Fruit fly (Drosophila melanogaster) whole organism, embryonic: ENCODE data around the gene CG7878.

Source experiments
- Adf1 ChIP-seq: fragments of 200-800 bp; sonication (Bioruptor generic); IDR thresholded peaks from 2 replicates; pipeline ENCODE4 v1.3.6; 2022; ENCODE audit warnings: missing biosample characterization, missing genetic modification characterization
- Aef1 ChIP-seq: fragments of 200-800 bp; sonication (Bioruptor generic); IDR thresholded peaks from 3 replicates; pipeline ENCODE4 v1.3.6; 2022; ENCODE audit warnings: missing biosample characterization, missing genetic modification characterization
- CG10959 ChIP-seq: fragments of 200-800 bp; sonication (Bioruptor generic); IDR thresholded peaks from 2 replicates; pipeline ENCODE4 v1.3.6; 2022; ENCODE audit warnings: missing biosample characterization, missing genetic modification characterization
- CG10979 ChIP-seq: fragments of 200-800 bp; sonication (Bioruptor generic); optimal IDR thresholded peaks from 2 replicates; lab custom pipeline; 2018; ENCODE audit warnings: missing biosample characterization, mild to moderate bottlenecking, missing genetic modification characterization, moderate library complexity
- CG11085 ChIP-seq: fragments of 200-800 bp; sonication (Bioruptor generic); IDR thresholded peaks from 2 replicates; pipeline ENCODE4 v1.3.6; 2022; ENCODE audit warnings: missing biosample characterization, missing genetic modification characterization
- CG12071 ChIP-seq: fragments of 200-800 bp; sonication (Bioruptor generic); optimal IDR thresholded peaks from 3 replicates; lab custom pipeline; 2018; ENCODE audit warnings: missing biosample characterization, mild to moderate bottlenecking, missing genetic modification characterization
- CG12104 ChIP-seq: fragments of 200-800 bp; sonication (Bioruptor generic); optimal IDR thresholded peaks from 3 replicates; lab custom pipeline; 2016; ENCODE audit warnings: missing biosample characterization, missing genetic modification characterization
- CG13296 ChIP-seq: fragments of 200-800 bp; sonication (Bioruptor generic); optimal IDR thresholded peaks from 3 replicates; lab custom pipeline; 2018; ENCODE audit warnings: missing biosample characterization, mild to moderate bottlenecking, missing genetic modification characterization
- CG14050 ChIP-seq: fragments of 200-800 bp; sonication (Bioruptor generic); IDR thresholded peaks from 3 replicates; pipeline ENCODE4 v1.3.6; 2022; ENCODE audit warnings: missing biosample characterization, missing genetic modification characterization
- CG14860 ChIP-seq: fragments of 200-800 bp; sonication (Bioruptor generic); IDR thresholded peaks from 3 replicates; pipeline ENCODE4 v1.3.6; 2022; ENCODE audit warnings: missing biosample characterization, missing genetic modification characterization; ENCODE audit not compliant: partially characterized antibody
- CG15073 ChIP-seq: fragments of 200-800 bp; sonication (Bioruptor generic); optimal IDR thresholded peaks from 2 replicates; lab custom pipeline; 2016; ENCODE audit warnings: missing biosample characterization, missing genetic modification characterization
- CG15514 ChIP-seq: fragments of 200-800 bp; sonication (Bioruptor generic); optimal IDR thresholded peaks from 3 replicates; lab custom pipeline; 2017; ENCODE audit warnings: missing biosample characterization, missing genetic modification characterization, mild to moderate bottlenecking, moderate library complexity, missing genetic modification reagents
- CG15601 ChIP-seq: fragments of 200-800 bp; sonication (Bioruptor generic); optimal IDR thresholded peaks from 3 replicates; lab custom pipeline; 2019; ENCODE audit warnings: missing biosample characterization, mild to moderate bottlenecking, missing genetic modification characterization, moderate library complexity
- CG1603 ChIP-seq: fragments of 200-800 bp; sonication (Bioruptor generic); optimal IDR thresholded peaks from 2 replicates; lab custom pipeline; 2019; ENCODE audit warnings: missing biosample characterization, mild to moderate bottlenecking, missing genetic modification characterization, moderate library complexity
- CG16813 ChIP-seq: fragments of 200-800 bp; sonication (Bioruptor generic); IDR thresholded peaks from 3 replicates; pipeline ENCODE4 v1.3.6; 2022; ENCODE audit warnings: missing biosample characterization, missing genetic modification characterization; ENCODE audit not compliant: partially characterized antibody
- CG18011 ChIP-seq: fragments of 200-800 bp; sonication (Bioruptor generic); optimal IDR thresholded peaks from 2 replicates; lab custom pipeline; 2017; ENCODE audit warnings: missing biosample characterization, missing genetic modification characterization, mild to moderate bottlenecking, moderate library complexity, missing genotype
- CG18599 ChIP-seq: fragments of 200-800 bp; sonication (Bioruptor generic); optimal IDR thresholded peaks from 3 replicates; lab custom pipeline; 2017; ENCODE audit warnings: missing biosample characterization, missing genetic modification characterization, mild to moderate bottlenecking, moderate library complexity, missing genetic modification reagents
- CG2120 ChIP-seq: fragments of 200-800 bp; sonication (Bioruptor generic); optimal IDR thresholded peaks from 3 replicates; lab custom pipeline; 2016; ENCODE audit warnings: missing biosample characterization, missing genetic modification characterization
- CG32772 ChIP-seq: fragments of 200-800 bp; sonication (Bioruptor generic); IDR thresholded peaks from 2 replicates; pipeline ENCODE4 v1.3.6; 2022; ENCODE audit warnings: missing biosample characterization, missing genetic modification characterization
- CG34422 ChIP-seq: fragments of 200-800 bp; sonication (Bioruptor generic); IDR thresholded peaks from 3 replicates; pipeline ENCODE4 v1.3.6; 2022; ENCODE audit warnings: missing biosample characterization, missing genetic modification characterization
- CG4707 ChIP-seq: fragments of 200-800 bp; sonication (Bioruptor generic); optimal IDR thresholded peaks from 2 replicates; lab custom pipeline; 2018; ENCODE audit warnings: missing biosample characterization, mild to moderate bottlenecking, missing genetic modification characterization, moderate library complexity
- CG5245 ChIP-seq: fragments of 200-800 bp; sonication (Bioruptor generic); optimal IDR thresholded peaks from 3 replicates; lab custom pipeline; 2016; ENCODE audit warnings: missing biosample characterization, missing genetic modification characterization
- CG5953 ChIP-seq: fragments of 200-800 bp; sonication (Bioruptor generic); IDR thresholded peaks from 2 replicates; pipeline ENCODE4 v1.3.6; 2022; ENCODE audit warnings: missing biosample characterization, missing genetic modification characterization
- CG6654 ChIP-seq: fragments of 200-800 bp; sonication (Bioruptor generic); optimal IDR thresholded peaks from 2 replicates; lab custom pipeline; 2017; ENCODE audit warnings: missing biosample characterization, mild to moderate bottlenecking, missing genetic modification characterization
- CG7786 ChIP-seq: fragments of 200-800 bp; sonication (Bioruptor generic); optimal IDR thresholded peaks from 2 replicates; lab custom pipeline; 2016; ENCODE audit warnings: missing biosample characterization, missing genetic modification characterization
- D19B ChIP-seq: fragments of 200-800 bp; sonication (Bioruptor generic); optimal IDR thresholded peaks from 2 replicates; lab custom pipeline; 2017; ENCODE audit warnings: missing biosample characterization, mild to moderate bottlenecking, missing genetic modification characterization
- H2.0 ChIP-seq: fragments of 200-800 bp; sonication (Bioruptor generic); IDR thresholded peaks from 2 replicates; pipeline ENCODE4 v1.3.6; 2022; ENCODE audit warnings: missing biosample characterization, missing genetic modification characterization
- HmgZ ChIP-seq: fragments of 200-800 bp; sonication (Bioruptor generic); optimal IDR thresholded peaks from 2 replicates; lab custom pipeline; 2018; ENCODE audit warnings: missing biosample characterization, mild to moderate bottlenecking, missing genetic modification characterization
- Hr3 ChIP-seq: fragments of 200-800 bp; sonication (Bioruptor generic); optimal IDR thresholded peaks from 3 replicates; lab custom pipeline; 2016; ENCODE audit warnings: missing biosample characterization, missing genetic modification characterization
- MESR4 ChIP-seq: fragments of 200-800 bp; sonication (Bioruptor generic); optimal IDR thresholded peaks from 2 replicates; lab custom pipeline; 2018; ENCODE audit warnings: missing biosample characterization, mild to moderate bottlenecking, missing genetic modification characterization, moderate library complexity
- Med ChIP-seq: fragments of 200-800 bp; sonication (Bioruptor generic); peaks from one replicate; lab custom pipeline; 2016; ENCODE audit warnings: missing biosample characterization, missing genetic modification characterization, mild to moderate bottlenecking, inconsistent platforms, moderate library complexity
- Mes4 ChIP-seq: fragments of 200-800 bp; sonication (Bioruptor generic); optimal IDR thresholded peaks from 2 replicates; lab custom pipeline; 2016; ENCODE audit warnings: missing biosample characterization, missing genetic modification characterization
- Side ChIP-seq: fragments of 200-800 bp; sonication (Bioruptor generic); optimal IDR thresholded peaks from 2 replicates; lab custom pipeline; 2016; ENCODE audit warnings: missing biosample characterization, missing genetic modification characterization
- Sin3A ChIP-seq: fragments of >200 bp; optimal IDR thresholded peaks from 2 replicates; lab custom pipeline; 2018
- Trl ChIP-seq, 3 experiments: fragments of >200 bp in 2 of 3; fragments of 200-800 bp in 1 of 3; sonication (Bioruptor generic) in 1 of 3; optimal IDR thresholded peaks; 2 replicates in 1 of 3; 3 replicates in 2 of 3; lab custom pipeline; 2016 to 2017; ENCODE audit warnings: missing biosample characterization in 1 of 3, missing genetic modification characterization in 1 of 3
- bbx ChIP-seq: fragments of 200-800 bp; sonication (Bioruptor generic); IDR thresholded peaks from 2 replicates; pipeline ENCODE4 v1.3.6; 2022; ENCODE audit warnings: missing biosample characterization, missing genetic modification characterization; ENCODE audit not compliant: partially characterized antibody
- bcd ChIP-seq: fragments of 200-800 bp; sonication (Bioruptor generic); optimal IDR thresholded peaks from 2 replicates; lab custom pipeline; 2017; ENCODE audit warnings: missing biosample characterization, mild to moderate bottlenecking, missing genetic modification characterization
- dm ChIP-seq: fragments of 200-800 bp; sonication (Bioruptor generic); optimal IDR thresholded peaks from 3 replicates; lab custom pipeline; 2016; ENCODE audit warnings: missing biosample characterization, missing genetic modification characterization
- ems ChIP-seq: fragments of 200-800 bp; sonication (Bioruptor generic); optimal IDR thresholded peaks from 3 replicates; lab custom pipeline; 2016; ENCODE audit warnings: missing biosample characterization, missing genetic modification characterization
- eve ChIP-seq, 2 experiments: fragments of >200 bp; optimal IDR thresholded peaks; 2 replicates each; lab custom pipeline; 2017; ENCODE audit warnings: missing biosample characterization in 2 of 2, missing genetic modification characterization in 2 of 2
- exex ChIP-seq: fragments of 200-800 bp; sonication (Bioruptor generic); optimal IDR thresholded peaks from 4 replicates; lab custom pipeline; 2018; ENCODE audit warnings: missing biosample characterization, mild to moderate bottlenecking, missing genetic modification characterization, moderate library complexity
- hkb ChIP-seq, 2 experiments: fragments of 200-800 bp in 1 of 2; fragments of >200 bp in 1 of 2; sonication (Bioruptor generic) in 1 of 2; IDR thresholded peaks in 1 of 2; optimal IDR thresholded peaks in 1 of 2; 2 replicates each; pipeline versions ENCODE4 v1.3.6 to Lab custom; 2017 to 2022; ENCODE audit warnings: missing biosample characterization in 1 of 2, missing genetic modification characterization in 1 of 2
- onecut ChIP-seq: fragments of 200-800 bp; sonication (Bioruptor generic); IDR thresholded peaks from 2 replicates; pipeline ENCODE4 v1.3.6; 2022; ENCODE audit warnings: missing biosample characterization, missing genetic modification characterization
- pho ChIP-seq: fragments of 200-800 bp; sonication (Bioruptor generic); optimal IDR thresholded peaks from 2 replicates; lab custom pipeline; 2016; ENCODE audit warnings: missing biosample characterization, missing genetic modification characterization
- pita ChIP-seq: fragments of 200-800 bp; sonication (Bioruptor generic); optimal IDR thresholded peaks from 2 replicates; lab custom pipeline; 2017; ENCODE audit warnings: missing biosample characterization, mild to moderate bottlenecking, missing genetic modification characterization
- pum ChIP-seq: fragments of 200-800 bp; sonication (Bioruptor generic); optimal IDR thresholded peaks from 2 replicates; lab custom pipeline; 2016; ENCODE audit warnings: missing biosample characterization, missing genetic modification characterization
- seq ChIP-seq: fragments of 200-800 bp; sonication (Bioruptor generic); IDR thresholded peaks from 2 replicates; pipeline ENCODE4 v1.3.6; 2022; ENCODE audit warnings: missing biosample characterization, missing genetic modification characterization
- shn ChIP-seq: fragments of 200-800 bp; sonication (Bioruptor generic); optimal IDR thresholded peaks from 3 replicates; lab custom pipeline; 2016; ENCODE audit warnings: missing biosample characterization, missing genetic modification characterization
- tgo ChIP-seq: fragments of 200-800 bp; sonication (Bioruptor generic); IDR thresholded peaks from 3 replicates; pipeline ENCODE4 v1.3.6; 2022; ENCODE audit warnings: missing biosample characterization, missing genetic modification characterization
- wek ChIP-seq: fragments of 200-800 bp; sonication (Bioruptor generic); optimal IDR thresholded peaks from 3 replicates; lab custom pipeline; 2018; ENCODE audit warnings: missing biosample characterization, mild to moderate bottlenecking, missing genetic modification characterization, moderate library complexity

Gene CG7878

dm6 chr3R:8171489-8172161 lies 49.1 kb downstream of the CG7878 start (continued):
- TF ChIP-seq CG10959 (GFP tag; lab: Robert Waterston, UW) (peak; percentile 49), CG16813 (GFP tag; lab: Robert Waterston, UW) (no peak), CG14860 (no peak), hkb (optimal IDR thresholded peaks at IDR 0.05; lab: Kevin White, UChicago) (no peak), hkb (GFP tag; IDR thresholded peaks at IDR 0.05; lab: Robert Waterston, UW) (peak; percentile 71), CG4707 (no peak), CG6654 (no peak), Mes4 (GFP tag; lab: Kevin White, UChicago) (peak; percentile 41), CG5953 (GFP tag; lab: Robert Waterston, UW) (no peak), shn (GFP tag; lab: Kevin White, UChicago) (peak; percentile 21), CG11085 (GFP tag; lab: Robert Waterston, UW) (no peak), Hr3 (peak; percentile 17), seq (GFP tag; lab: Robert Waterston, UW) (peak; percentile 50), CG7786 (GFP tag; lab: Kevin White, UChicago) (peak; percentile 14), CG15514 (no peak), wek (no peak), CG15073 (no peak), CG34422 (no peak), Sin3A (lab: Kevin White, UChicago) (no peak), CG18011 (GFP tag; lab: Kevin White, UChicago) (no peak), CG13296 (GFP tag; lab: Kevin White, UChicago) (no peak), CG14050 (GFP tag; lab: Robert Waterston, UW) (no peak), eve (GFP tag; optimal IDR thresholded peaks at IDR 0.05; lab: Kevin White, UChicago) (no peak), Trl (optimal IDR thresholded peaks at IDR 0.05; lab: Kevin White, UChicago) (no peak), Trl (GFP tag; optimal IDR thresholded peaks at IDR 0.05; lab: Kevin White, UChicago) (peak; percentile 33), Aef1 (GFP tag; lab: Robert Waterston, UW) (no peak), CG18599 (GFP tag; lab: Kevin White, UChicago) (no peak), ems (GFP tag; lab: Kevin White, UChicago) (peak; percentile 14), HmgZ (no peak), CG15601 (tag; lab: Kevin White, UChicago) (no peak), CG10979 (peak; percentile 61), D19B (no peak), Med (peak; percentile 87), CG12104 (GFP tag; lab: Kevin White, UChicago) (no peak), dm (GFP tag; lab: Kevin White, UChicago) (no peak), CG2120 (GFP tag; lab: Kevin White, UChicago) (no peak), exex (tag; lab: Kevin White, UChicago) (no peak), H2.0 (GFP tag; lab: Robert Waterston, UW) (no peak), pum (GFP tag; lab: Kevin White, UChicago) (peak; percentile 31), tgo (GFP tag; lab: Robert Waterston, UW) (peak; percentile 44), Adf1 (GFP tag; lab: Robert Waterston, UW) (no peak), onecut (GFP tag; lab: Robert Waterston, UW) (no peak; the same call in 1 of the 2 replicates), pita (no peak), CG12071 (GFP tag; lab: Kevin White, UChicago) (no peak), MESR4 (no peak), bcd (GFP tag; lab: Kevin White, UChicago) (no peak), Side (GFP tag; lab: Kevin White, UChicago) (peak; percentile 18), CG32772 (GFP tag; lab: Robert Waterston, UW) (peak; percentile 40; the same call in 1 of the 2 replicates), CG1603 (tag; lab: Kevin White, UChicago) (peak; percentile 70), CG5245 (no peak), bbx (GFP tag; lab: Robert Waterston, UW) (no peak), pho (GFP tag; lab: Kevin White, UChicago) (no peak)
